Worm (Caenorhabditis elegans): ENCODE results near the gene lgc-14.

Gene lgc-14

DNA sequence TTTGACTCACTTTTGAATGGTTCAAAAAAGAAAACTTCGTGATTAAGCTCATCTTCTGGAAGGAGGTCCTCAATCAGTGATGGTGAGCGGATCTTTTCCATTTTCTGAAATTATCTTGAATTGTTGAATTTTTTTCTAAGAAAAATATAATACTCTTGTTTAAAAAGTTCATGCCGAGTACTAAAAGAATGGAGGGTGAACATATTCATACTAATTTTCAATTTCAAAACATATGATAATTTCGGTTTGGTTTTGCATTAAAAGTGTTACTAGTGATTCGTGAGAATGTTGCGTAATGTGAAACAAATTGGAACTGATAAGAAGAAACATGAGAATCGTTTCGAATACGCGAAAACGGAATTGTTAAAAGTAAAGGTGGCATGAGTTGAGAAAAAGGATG, 29.7 kb downstream of the lgc-14 start, which contains the start of gene lyst-1:
Gene lyst-1 (minus strand): TSS at position 101 of the 400 bp plus-strand sequence.
- TF ChIP-seq zip-8 (tag; optimal IDR thresholded peaks at IDR 0.05) (peak; percentile 10), nhr-12 (tag; optimal IDR thresholded peaks at IDR 0.05) (no peak), lin-13 (tag; optimal IDR thresholded peaks at IDR 0.05) (no peak), blmp-1 (tag; optimal IDR thresholded peaks at IDR 0.05) (no peak)

DNA sequence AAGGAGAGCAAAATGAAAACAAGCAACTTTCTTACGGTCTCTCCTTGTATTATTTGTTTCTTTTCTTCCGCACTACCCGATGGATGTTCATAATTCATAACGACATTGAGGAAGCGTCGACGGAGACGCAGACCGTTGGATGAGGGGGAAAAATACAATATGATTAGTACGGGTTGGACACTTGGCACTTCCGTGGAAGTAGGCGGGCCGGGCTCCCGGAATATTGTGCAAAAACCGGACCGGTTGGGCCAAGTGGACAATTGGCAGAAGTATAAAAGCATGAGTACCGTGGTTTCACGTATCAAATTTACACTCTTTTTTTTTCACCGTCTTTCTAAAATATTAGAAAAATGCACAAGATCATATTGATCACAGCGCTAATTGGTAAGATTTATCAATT, 31.3 kb downstream of the lgc-14 start, which contains the start of gene M153.3:
Gene M153.3 (plus strand): TSS at position 301 of the 400 bp plus-strand sequence.
- TF ChIP-seq nhr-237 (tag; optimal IDR thresholded peaks at IDR 0.05) (no peak), ham-2 (GFP tag; optimal IDR thresholded peaks at IDR 0.05) (no peak), cnd-1 (tag; optimal IDR thresholded peaks at IDR 0.05) (no peak), nhr-12 (tag; optimal IDR thresholded peaks at IDR 0.05) (no peak), elt-3 (tag; optimal IDR thresholded peaks at IDR 0.05) (no peak), pha-4 (tag; optimal IDR thresholded peaks at IDR 0.05) (no peak), M03D4.4 (tag; optimal IDR thresholded peaks at IDR 0.05) (no peak), unc-39 (tag; optimal IDR thresholded peaks at IDR 0.05) (no peak), ceh-83 (GFP tag; optimal IDR thresholded peaks at IDR 0.05) (no peak), ces-1 (GFP tag; optimal IDR thresholded peaks at IDR 0.05) (no peak), nhr-2 (tag; optimal IDR thresholded peaks at IDR 0.05) (no peak), hlh-1 (tag; optimal IDR thresholded peaks at IDR 0.05) (no peak), nhr-28 (tag; optimal IDR thresholded peaks at IDR 0.05) (no peak), ceh-39 (tag; optimal IDR thresholded peaks at IDR 0.05) (no peak), nhr-76 (tag; optimal IDR thresholded peaks at IDR 0.05) (no peak), snpc-4 (tag; optimal IDR thresholded peaks at IDR 0.05) (no peak), bed-3 (GFP tag; optimal IDR thresholded peaks at IDR 0.05) (no peak), unc-62 (GFP tag; optimal IDR thresholded peaks at IDR 0.05) (no peak), ztf-11 (tag; optimal IDR thresholded peaks at IDR 0.05) (no peak)

DNA sequence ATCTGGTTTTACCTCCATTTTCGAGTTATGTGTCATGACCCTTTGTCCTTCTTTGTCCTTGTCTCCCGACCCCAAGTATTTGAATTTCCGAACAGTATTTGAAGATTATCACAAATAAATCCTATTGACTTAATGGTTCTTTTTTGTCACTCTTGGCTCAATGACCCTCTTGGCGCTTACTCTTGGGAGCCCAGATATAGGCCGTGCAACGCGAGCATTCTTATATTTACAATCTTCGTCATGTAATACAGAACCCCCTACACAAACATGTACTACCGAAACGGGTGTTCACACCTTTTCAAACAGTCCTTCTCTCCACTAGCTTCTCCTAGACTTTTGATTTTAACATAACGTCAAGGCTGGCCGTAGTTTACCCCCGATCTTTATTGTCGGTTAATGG, 32.4 kb downstream of the lgc-14 start, which contains the start of gene M153.5:
Gene M153.5 (plus strand): TSS at position 301 of the 400 bp plus-strand sequence.
- no peak for TF ChIP-seq sem-2 (GFP tag; optimal IDR thresholded peaks at IDR 0.05)
- no peak for TF ChIP-seq flh-1 (GFP tag; optimal IDR thresholded peaks at IDR 0.05)
- no peak for TF ChIP-seq nhr-2 (tag; optimal IDR thresholded peaks at IDR 0.05)
- TF ChIP-seq M03D4.4 (tag; optimal IDR thresholded peaks at IDR 0.05), result no peak
- no peak for TF ChIP-seq drap-1 (GFP tag; optimal IDR thresholded peaks at IDR 0.05)
- TF ChIP-seq lin-32 (GFP tag; optimal IDR thresholded peaks at IDR 0.05), result no peak
- TF ChIP-seq nhr-237 (tag; optimal IDR thresholded peaks at IDR 0.05), result no peak
- TF ChIP-seq unc-62 (GFP tag; optimal IDR thresholded peaks at IDR 0.05), result no peak
- no peak for TF ChIP-seq ceh-43 (GFP tag; optimal IDR thresholded peaks at IDR 0.05)
- no peak for TF ChIP-seq elt-1 (tag; optimal IDR thresholded peaks at IDR 0.05; ENCODE audit: borderline replicate concordance, insufficient read depth)
- no peak for TF ChIP-seq elt-3 (tag; optimal IDR thresholded peaks at IDR 0.05)
- no peak for TF ChIP-seq tbx-8 (GFP tag; optimal IDR thresholded peaks at IDR 0.05)
- no peak for TF ChIP-seq mep-1 (tag; optimal IDR thresholded peaks at IDR 0.05)
- TF ChIP-seq snpc-4 (tag; optimal IDR thresholded peaks at IDR 0.05), result no peak
- no peak for TF ChIP-seq lin-13 (tag; optimal IDR thresholded peaks at IDR 0.05)

DNA sequence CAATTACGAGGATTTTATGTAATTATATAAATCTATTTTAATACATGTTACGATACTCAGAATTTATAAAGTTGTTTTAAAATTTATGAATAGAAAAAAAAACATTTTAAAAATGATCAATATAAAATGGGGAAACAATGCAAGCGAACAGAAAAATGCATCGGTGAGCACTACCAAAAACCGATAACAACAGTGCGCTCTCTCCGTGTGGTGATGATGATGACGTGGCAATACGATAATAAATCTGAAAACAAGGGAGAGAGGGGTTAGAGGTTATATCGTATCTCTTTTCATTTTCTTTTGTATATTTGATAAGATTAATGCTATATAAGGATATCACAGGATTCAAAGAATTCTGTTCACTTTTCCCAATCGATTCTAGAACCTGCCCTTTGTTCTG, 34.6 kb downstream of the lgc-14 start:
- TF ChIP-seq ztf-11 (tag; optimal IDR thresholded peaks at IDR 0.05) (no peak), tbx-8 (GFP tag; optimal IDR thresholded peaks at IDR 0.05) (no peak)

DNA sequence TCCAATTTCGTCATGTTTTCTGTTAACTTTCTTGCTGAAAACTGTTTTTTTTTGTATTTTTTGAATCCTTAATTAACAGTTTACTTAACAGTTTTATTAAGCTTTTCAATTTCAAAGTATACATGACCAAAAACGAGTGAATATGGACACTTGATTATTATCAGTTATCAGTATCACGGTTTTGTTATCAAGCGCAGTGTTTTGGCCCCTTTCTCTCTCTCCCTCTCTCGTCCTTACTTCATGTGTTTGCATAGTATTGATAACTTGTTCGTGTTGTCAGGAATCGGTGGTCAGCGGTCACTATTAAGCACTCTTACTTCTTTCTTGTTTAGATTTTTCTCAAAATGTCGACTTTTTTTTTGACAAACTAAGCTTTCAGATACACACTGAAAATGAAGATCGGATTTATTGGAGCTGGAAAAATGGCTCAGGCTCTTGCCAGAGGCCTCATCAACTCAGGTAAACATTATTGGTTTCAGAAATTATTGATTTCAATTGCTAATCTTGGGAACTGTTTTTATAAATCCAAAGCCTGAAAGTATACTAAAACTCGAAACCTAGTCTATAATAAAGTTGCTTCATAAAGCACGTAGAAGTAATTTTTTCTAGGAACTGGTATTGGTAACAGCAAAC, 35.3 kb downstream of the lgc-14 start, which contains the start of gene pycr-1:
Gene pycr-1 (plus strand): TSS at position 380 of the 633 bp plus-strand sequence.
- TF ChIP-seq zip-8 (tag; optimal IDR thresholded peaks at IDR 0.05), result no peak

DNA sequence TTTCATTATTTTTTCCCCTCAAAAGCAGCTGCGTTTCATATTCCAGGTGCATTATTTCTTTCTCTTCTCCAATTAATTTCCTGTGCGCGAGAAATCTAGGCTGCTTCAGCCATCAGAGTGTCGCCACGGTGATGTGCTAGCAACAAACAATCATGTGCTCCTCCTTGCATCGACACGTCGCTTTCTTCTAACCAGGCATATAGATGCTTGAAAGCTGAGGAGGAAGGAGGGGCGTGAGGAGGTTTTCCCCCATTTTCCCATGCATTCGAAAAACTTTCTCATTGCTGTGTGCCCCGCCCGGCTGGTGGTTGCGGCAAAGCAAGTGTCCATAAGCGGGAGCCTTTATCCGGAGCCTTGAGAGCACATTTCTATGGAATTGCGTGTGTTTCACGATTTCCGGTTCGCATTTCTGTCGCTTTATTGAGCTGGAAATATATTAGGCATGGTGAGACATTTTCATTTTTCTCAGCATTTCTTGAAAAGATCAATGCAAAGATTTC, 38.4 kb downstream of the lgc-14 start, which contains the start of gene znf-474:
Gene znf-474 (plus strand): TSS at position 287 of the 500 bp plus-strand sequence.
- TF ChIP-seq M03D4.4 (tag; optimal IDR thresholded peaks at IDR 0.05) (no peak), sem-2 (GFP tag; optimal IDR thresholded peaks at IDR 0.05) (no peak), ham-2 (GFP tag; optimal IDR thresholded peaks at IDR 0.05) (no peak), hlh-1 (tag; optimal IDR thresholded peaks at IDR 0.05) (no peak), tbx-8 (GFP tag; optimal IDR thresholded peaks at IDR 0.05) (no peak), snpc-4 (tag; optimal IDR thresholded peaks at IDR 0.05) (no peak), mep-1 (tag; optimal IDR thresholded peaks at IDR 0.05) (no peak), lin-13 (tag; optimal IDR thresholded peaks at IDR 0.05) (no peak), pha-4 (tag; optimal IDR thresholded peaks at IDR 0.05) (no peak), unc-39 (tag; optimal IDR thresholded peaks at IDR 0.05) (no peak), zip-8 (tag; optimal IDR thresholded peaks at IDR 0.05) (no peak), cnd-1 (tag; optimal IDR thresholded peaks at IDR 0.05) (no peak), sptf-1 (tag; optimal IDR thresholded peaks at IDR 0.05) (no peak), nhr-237 (tag; optimal IDR thresholded peaks at IDR 0.05) (no peak), nhr-12 (tag; optimal IDR thresholded peaks at IDR 0.05) (no peak), flh-1 (GFP tag; optimal IDR thresholded peaks at IDR 0.05) (no peak), lin-32 (GFP tag; optimal IDR thresholded peaks at IDR 0.05) (no peak)

Data from whole organism, mixed stage, embryonic.